Fruit fly (Drosophila melanogaster) whole organism, embryonic: Measurements from ENCODE around the gene Cyp310a1.

Source experiments
- ATbp ChIP-seq: fragments of 200-800 bp; sonication (Bioruptor generic); optimal IDR thresholded peaks from 2 replicates; lab custom pipeline; 2017; ENCODE audit warnings: missing biosample characterization, mild to moderate bottlenecking, missing genetic modification characterization, missing genetic modification reagents
- Bgb ChIP-seq: fragments of 200-800 bp; sonication (Bioruptor generic); IDR thresholded peaks from 2 replicates; pipeline ENCODE4 v1.3.6; 2022; ENCODE audit warnings: missing biosample characterization, missing genetic modification characterization; ENCODE audit not compliant: partially characterized antibody
- Blimp-1 ChIP-seq: fragments of 200-800 bp; sonication (Bioruptor generic); optimal IDR thresholded peaks from 3 replicates; lab custom pipeline; 2018; ENCODE audit warnings: missing biosample characterization, missing genetic modification characterization, mild to moderate bottlenecking, moderate library complexity, missing genetic modification reagents
- CG10274 ChIP-seq: fragments of 200-800 bp; sonication (Bioruptor generic); optimal IDR thresholded peaks from 3 replicates; lab custom pipeline; 2017; ENCODE audit warnings: missing biosample characterization, mild to moderate bottlenecking, missing genetic modification characterization
- CG10543 ChIP-seq: fragments of 200-800 bp; sonication (Bioruptor generic); optimal IDR thresholded peaks from 3 replicates; lab custom pipeline; 2017; ENCODE audit warnings: missing biosample characterization, mild to moderate bottlenecking, missing genetic modification characterization, moderate library complexity
- CG10959 ChIP-seq: fragments of 200-800 bp; sonication (Bioruptor generic); IDR thresholded peaks from 2 replicates; pipeline ENCODE4 v1.3.6; 2022; ENCODE audit warnings: missing biosample characterization, missing genetic modification characterization
- CG10979 ChIP-seq: fragments of 200-800 bp; sonication (Bioruptor generic); optimal IDR thresholded peaks from 2 replicates; lab custom pipeline; 2018; ENCODE audit warnings: missing biosample characterization, mild to moderate bottlenecking, missing genetic modification characterization, moderate library complexity
- CG12299 ChIP-seq: fragments of 200-800 bp; sonication (Bioruptor generic); optimal IDR thresholded peaks from 2 replicates; lab custom pipeline; 2018; ENCODE audit warnings: missing biosample characterization, mild to moderate bottlenecking, missing genetic modification characterization
- CG13775 ChIP-seq: fragments of 200-800 bp; sonication (Bioruptor generic); optimal IDR thresholded peaks from 3 replicates; lab custom pipeline; 2017; ENCODE audit warnings: missing biosample characterization, mild to moderate bottlenecking, missing genetic modification characterization
- CG14014 ChIP-seq: fragments of 200-800 bp; sonication (Bioruptor generic); IDR thresholded peaks from 2 replicates; pipeline ENCODE4 v1.3.6; 2022; ENCODE audit warnings: missing biosample characterization, missing genetic modification characterization
- CG14965 ChIP-seq: fragments of 200-800 bp; sonication (Bioruptor generic); optimal IDR thresholded peaks from 2 replicates; lab custom pipeline; 2016; ENCODE audit warnings: missing biosample characterization, missing genetic modification characterization, borderline replicate concordance
- CG15073 ChIP-seq: fragments of 200-800 bp; sonication (Bioruptor generic); optimal IDR thresholded peaks from 2 replicates; lab custom pipeline; 2016; ENCODE audit warnings: missing biosample characterization, missing genetic modification characterization
- CG15601 ChIP-seq: fragments of 200-800 bp; sonication (Bioruptor generic); optimal IDR thresholded peaks from 3 replicates; lab custom pipeline; 2019; ENCODE audit warnings: missing biosample characterization, mild to moderate bottlenecking, missing genetic modification characterization, moderate library complexity
- CG1602 ChIP-seq: fragments of 200-800 bp; sonication (Bioruptor generic); optimal IDR thresholded peaks from 3 replicates; lab custom pipeline; 2016; ENCODE audit warnings: missing biosample characterization, missing genetic modification characterization
- CG1603 ChIP-seq: fragments of 200-800 bp; sonication (Bioruptor generic); optimal IDR thresholded peaks from 2 replicates; lab custom pipeline; 2019; ENCODE audit warnings: missing biosample characterization, mild to moderate bottlenecking, missing genetic modification characterization, moderate library complexity
- CG17359 ChIP-seq: fragments of 200-800 bp; sonication (Bioruptor generic); optimal IDR thresholded peaks from 3 replicates; lab custom pipeline; 2018; ENCODE audit warnings: missing biosample characterization, mild to moderate bottlenecking, missing genetic modification characterization, moderate library complexity
- CG17802 ChIP-seq: fragments of 200-800 bp; sonication (Bioruptor generic); optimal IDR thresholded peaks from 2 replicates; lab custom pipeline; 2018; ENCODE audit warnings: missing biosample characterization, mild to moderate bottlenecking, missing genetic modification characterization, moderate library complexity
- CG18262 ChIP-seq: fragments of 200-800 bp; optimal IDR thresholded peaks from 3 replicates; lab custom pipeline; 2019; ENCODE audit warnings: missing biosample characterization, mild to moderate bottlenecking, missing genetic modification characterization, moderate library complexity
- CG31365 ChIP-seq: fragments of 200-800 bp; sonication (Bioruptor generic); optimal IDR thresholded peaks from 2 replicates; lab custom pipeline; 2018; ENCODE audit warnings: missing biosample characterization, mild to moderate bottlenecking, missing genetic modification characterization
- CG34422 ChIP-seq: fragments of 200-800 bp; sonication (Bioruptor generic); IDR thresholded peaks from 3 replicates; pipeline ENCODE4 v1.3.6; 2022; ENCODE audit warnings: missing biosample characterization, missing genetic modification characterization
- CG3838 ChIP-seq: fragments of 200-800 bp; sonication (Bioruptor generic); optimal IDR thresholded peaks from 3 replicates; lab custom pipeline; 2016; ENCODE audit warnings: missing biosample characterization, missing genetic modification characterization
- CG3995 ChIP-seq: fragments of 200-800 bp; sonication (Bioruptor generic); optimal IDR thresholded peaks from 3 replicates; lab custom pipeline; 2016; ENCODE audit warnings: missing biosample characterization, missing genetic modification characterization
- CG4707 ChIP-seq: fragments of 200-800 bp; sonication (Bioruptor generic); optimal IDR thresholded peaks from 2 replicates; lab custom pipeline; 2018; ENCODE audit warnings: missing biosample characterization, mild to moderate bottlenecking, missing genetic modification characterization, moderate library complexity
- CG5180 ChIP-seq: fragments of 200-800 bp; sonication (Bioruptor generic); optimal IDR thresholded peaks from 3 replicates; lab custom pipeline; 2017; ENCODE audit warnings: missing biosample characterization, missing genetic modification characterization, mild to moderate bottlenecking, moderate library complexity, missing genetic modification reagents
- CG6854 ChIP-seq: fragments of 200-800 bp; sonication (Bioruptor generic); optimal IDR thresholded peaks from 3 replicates; lab custom pipeline; 2017; ENCODE audit warnings: missing biosample characterization, mild to moderate bottlenecking, missing genetic modification characterization
- CG8924 ChIP-seq: fragments of 200-800 bp; optimal IDR thresholded peaks from 3 replicates; lab custom pipeline; 2019; ENCODE audit warnings: missing biosample characterization, mild to moderate bottlenecking, missing genetic modification characterization, moderate library complexity
- CG9876 ChIP-seq: fragments of 200-800 bp; sonication (Bioruptor generic); optimal IDR thresholded peaks from 2 replicates; lab custom pipeline; 2016; ENCODE audit warnings: missing biosample characterization, missing genetic modification characterization
- Fer1 ChIP-seq: fragments of 200-800 bp; sonication (Bioruptor generic); optimal IDR thresholded peaks from 2 replicates; lab custom pipeline; 2017; ENCODE audit warnings: missing biosample characterization, mild to moderate bottlenecking, missing genetic modification characterization
- HLHmδ ChIP-seq: fragments of 200-800 bp; sonication (Bioruptor generic); optimal IDR thresholded peaks from 2 replicates; lab custom pipeline; 2018; ENCODE audit warnings: missing biosample characterization, mild to moderate bottlenecking, missing genetic modification characterization, moderate library complexity
- Hr39 ChIP-seq: fragments of >200 bp; optimal IDR thresholded peaks from 2 replicates; lab custom pipeline; 2017
- Med ChIP-seq: fragments of 200-800 bp; sonication (Bioruptor generic); peaks from one replicate; lab custom pipeline; 2016; ENCODE audit warnings: missing biosample characterization, missing genetic modification characterization, mild to moderate bottlenecking, inconsistent platforms, moderate library complexity
- NFAT ChIP-seq: fragments of 200-800 bp; sonication (Bioruptor generic); IDR thresholded peaks from 2 replicates; pipeline ENCODE4 v1.3.6; 2022; ENCODE audit warnings: missing biosample characterization, missing genetic modification characterization
- Neu2 ChIP-seq: fragments of 200-800 bp; sonication (Bioruptor generic); optimal IDR thresholded peaks from 3 replicates; lab custom pipeline; 2016; ENCODE audit warnings: missing biosample characterization, missing genetic modification characterization, borderline replicate concordance
- Nf-YC ChIP-seq: fragments of 200-800 bp; optimal IDR thresholded peaks from 3 replicates; lab custom pipeline; 2019; ENCODE audit warnings: missing biosample characterization, mild to moderate bottlenecking, missing genetic modification characterization, moderate library complexity
- Rx ChIP-seq: fragments of 200-800 bp; sonication (Bioruptor generic); IDR thresholded peaks from 2 replicates; pipeline ENCODE4 v1.3.6; 2022; ENCODE audit warnings: missing biosample characterization, missing genetic modification characterization
- Xrp1 ChIP-seq: fragments of 200-800 bp; sonication (Bioruptor generic); IDR thresholded peaks from 2 replicates; pipeline ENCODE4 v1.3.6; 2022; ENCODE audit warnings: missing biosample characterization, missing genetic modification characterization
- bowl ChIP-seq: fragments of 200-800 bp; sonication (Bioruptor generic); IDR thresholded peaks from 2 replicates; pipeline ENCODE4 v1.3.6; 2022; ENCODE audit warnings: missing biosample characterization, missing genetic modification characterization
- br ChIP-seq: fragments of >200 bp; optimal IDR thresholded peaks from 2 replicates; lab custom pipeline; 2017
- cato ChIP-seq: fragments of 200-800 bp; sonication (Bioruptor generic); optimal IDR thresholded peaks from 2 replicates; lab custom pipeline; 2016; ENCODE audit warnings: missing biosample characterization, missing genetic modification characterization, borderline replicate concordance
- dati ChIP-seq: fragments of 200-800 bp; sonication (Bioruptor generic); IDR thresholded peaks from 2 replicates; pipeline ENCODE4 v1.3.6; 2022; ENCODE audit warnings: missing biosample characterization, missing genetic modification characterization
- dysf ChIP-seq: fragments of 200-800 bp; sonication (Bioruptor generic); IDR thresholded peaks from 3 replicates; pipeline ENCODE4 v1.3.6; 2022; ENCODE audit warnings: missing biosample characterization, missing genetic modification characterization
- ind ChIP-seq: fragments of 200-800 bp; sonication (Bioruptor generic); optimal IDR thresholded peaks from 3 replicates; lab custom pipeline; 2016; ENCODE audit warnings: missing biosample characterization, missing genetic modification characterization
- jing ChIP-seq: fragments of 200-800 bp; sonication (Bioruptor generic); optimal IDR thresholded peaks from 2 replicates; lab custom pipeline; 2018; ENCODE audit warnings: missing biosample characterization, mild to moderate bottlenecking, missing genetic modification characterization
- mirr ChIP-seq: fragments of 200-800 bp; sonication (Bioruptor generic); optimal IDR thresholded peaks from 3 replicates; lab custom pipeline; 2018; ENCODE audit warnings: missing biosample characterization, mild to moderate bottlenecking, missing genetic modification characterization
- nerfin-1 ChIP-seq: fragments of 200-800 bp; sonication (Bioruptor generic); optimal IDR thresholded peaks from 3 replicates; lab custom pipeline; 2019; ENCODE audit warnings: missing biosample characterization, mild to moderate bottlenecking, missing genetic modification characterization, moderate library complexity
- pfk ChIP-seq: fragments of 200-800 bp; sonication (Bioruptor generic); optimal IDR thresholded peaks from 2 replicates; lab custom pipeline; 2018; ENCODE audit warnings: missing biosample characterization, mild to moderate bottlenecking, missing genetic modification characterization, moderate library complexity
- sens ChIP-seq: fragments of 200-800 bp; sonication (Bioruptor generic); peaks from one replicate; lab custom pipeline; 2016; ENCODE audit warnings: missing biosample characterization, missing genetic modification characterization
- sima ChIP-seq: fragments of 200-800 bp; sonication (Bioruptor generic); optimal IDR thresholded peaks from 2 replicates; lab custom pipeline; 2016; ENCODE audit warnings: missing biosample characterization, missing genetic modification characterization
- sisA ChIP-seq: fragments of 200-800 bp; sonication (Bioruptor generic); IDR thresholded peaks from 2 replicates; pipeline ENCODE4 v1.3.6; 2022; ENCODE audit warnings: missing biosample characterization, missing genetic modification characterization
- sqz ChIP-seq: fragments of 200-800 bp; sonication (Bioruptor generic); optimal IDR thresholded peaks from 3 replicates; lab custom pipeline; 2018; ENCODE audit warnings: missing biosample characterization, mild to moderate bottlenecking, missing genetic modification characterization
- tin ChIP-seq: fragments of 200-800 bp; sonication (Bioruptor generic); optimal IDR thresholded peaks from 3 replicates; lab custom pipeline; 2016; ENCODE audit warnings: missing biosample characterization, missing genetic modification characterization
- ttk ChIP-seq: fragments of 200-800 bp; sonication (Bioruptor generic); IDR thresholded peaks from 2 replicates; pipeline ENCODE4 v2.1.2; 2022; ENCODE audit warnings: missing biosample characterization, missing genetic modification characterization

Gene Cyp310a1

DNA sequence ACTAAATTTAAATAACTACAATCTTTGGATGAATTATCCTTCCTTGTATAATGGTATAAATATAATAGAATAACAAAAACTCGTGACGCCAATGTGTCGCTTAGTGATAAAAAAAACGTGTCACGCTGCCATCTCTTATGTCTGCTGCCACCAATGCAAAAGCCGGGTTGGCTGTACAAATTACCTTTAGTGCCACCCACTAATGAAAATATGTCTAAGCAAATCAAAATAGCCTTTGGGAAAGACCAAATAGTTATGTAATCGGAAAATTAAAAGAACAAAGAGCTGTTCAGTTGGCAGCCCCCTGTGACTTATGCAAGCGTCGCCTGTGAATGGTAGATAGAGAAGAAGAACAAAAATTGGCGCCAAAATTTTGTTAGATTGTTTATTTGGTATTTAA, 36.6 kb upstream of the Cyp310a1 start, which contains the start of gene CG10336 (continued):
- no peak for TF ChIP-seq CG17802
- TF ChIP-seq NFAT: no peak
- TF ChIP-seq CG14014 (GFP tag; lab: Robert Waterston, UW): no peak
- TF ChIP-seq CG10543: no peak
- TF ChIP-seq CG15073 (GFP tag; lab: Kevin White, UChicago): no peak
- no peak for TF ChIP-seq CG12299 (tag; lab: Kevin White, UChicago)
- no peak for TF ChIP-seq nerfin-1 (tag; lab: Kevin White, UChicago)
- no peak for TF ChIP-seq Neu2 (GFP tag; lab: Kevin White, UChicago)
- TF ChIP-seq Fer1 (GFP tag; lab: Kevin White, UChicago): no peak
- no peak for TF ChIP-seq ATbp (GFP tag; lab: Kevin White, UChicago)
- TF ChIP-seq CG9876: no peak
- TF ChIP-seq sima (GFP tag; lab: Kevin White, UChicago): no peak
- TF ChIP-seq ttk (GFP tag; lab: Robert Waterston, UW): no peak
- TF ChIP-seq CG3995 (GFP tag; lab: Kevin White, UChicago): no peak
- no peak for TF ChIP-seq Blimp-1 (GFP tag; lab: Kevin White, UChicago)
- TF ChIP-seq dati (GFP tag; lab: Robert Waterston, UW): no peak
- peak; percentile 17 for TF ChIP-seq CG1603 (tag; lab: Kevin White, UChicago)
- TF ChIP-seq HLHmδ (GFP tag; lab: Kevin White, UChicago): no peak
- TF ChIP-seq br: no peak
- TF ChIP-seq CG31365 (tag; lab: Kevin White, UChicago): no peak
- no peak for TF ChIP-seq CG5180 (GFP tag; lab: Kevin White, UChicago)
- peak; percentile 19; the same call in 1 of the 2 replicates for TF ChIP-seq Bgb (GFP tag; lab: Robert Waterston, UW)
- no peak for TF ChIP-seq Rx (GFP tag; lab: Robert Waterston, UW)
- no peak for TF ChIP-seq CG17359 (tag; lab: Kevin White, UChicago)
- TF ChIP-seq CG8924 (tag; lab: Kevin White, UChicago): no peak
- TF ChIP-seq CG1602 (GFP tag; lab: Kevin White, UChicago): no peak
- TF ChIP-seq bowl (GFP tag; lab: Robert Waterston, UW): no peak
- no peak for TF ChIP-seq CG10979 (tag; lab: Kevin White, UChicago)
- TF ChIP-seq dysf (GFP tag; lab: Robert Waterston, UW): no peak
- TF ChIP-seq CG6854 (GFP tag; lab: Kevin White, UChicago): no peak
- peak; percentile 33 for TF ChIP-seq sqz
- no peak for TF ChIP-seq CG13775 (GFP tag; lab: Kevin White, UChicago)
- TF ChIP-seq Hr39 (lab: Kevin White, UChicago): no peak
- TF ChIP-seq CG15601 (tag; lab: Kevin White, UChicago): no peak
- no peak for TF ChIP-seq CG10959 (GFP tag; lab: Robert Waterston, UW)
- no peak for TF ChIP-seq jing (GFP tag; lab: Kevin White, UChicago)
- TF ChIP-seq CG34422 (GFP tag; lab: Robert Waterston, UW): no peak
- TF ChIP-seq Xrp1 (GFP tag; lab: Robert Waterston, UW): no peak
- TF ChIP-seq CG4707 (GFP tag; lab: Kevin White, UChicago): no peak
- no peak for TF ChIP-seq pfk
- TF ChIP-seq mirr (GFP tag; lab: Kevin White, UChicago): no peak
- TF ChIP-seq cato (GFP tag; lab: Kevin White, UChicago): no peak
- no peak for TF ChIP-seq CG18262
- TF ChIP-seq sens (GFP tag; lab: Kevin White, UChicago): no peak
- TF ChIP-seq tin: no peak
- no peak for TF ChIP-seq Med (GFP tag; lab: Kevin White, UChicago)
- no peak for TF ChIP-seq CG10274
- TF ChIP-seq CG14965 (GFP tag; lab: Kevin White, UChicago): no peak
- no peak for TF ChIP-seq ind (GFP tag; lab: Kevin White, UChicago)
- TF ChIP-seq Nf-YC (tag; lab: Kevin White, UChicago): no peak
- TF ChIP-seq sisA (GFP tag; lab: Robert Waterston, UW): no peak
- TF ChIP-seq CG3838: no peak
